Worm (Caenorhabditis elegans): ENCODE data around the gene F31D4.2.

- TF ChIP-seq aly-1 (tag; optimal IDR thresholded peaks at IDR 0.05) (no peak), ceh-13 (GFP tag; optimal IDR thresholded peaks at IDR 0.05) (no peak), hmg-4 (GFP tag; optimal IDR thresholded peaks at IDR 0.05) (no peak), pes-1 (GFP tag; IDR thresholded peaks at IDR 0.05) (no peak), ama-1 (optimal IDR thresholded peaks at IDR 0.05) (no peak), ets-7 (tag; optimal IDR thresholded peaks at IDR 0.05) (no peak), tra-4 (tag; optimal IDR thresholded peaks at IDR 0.05) (no peak)
These were observed 46.5 kb upstream of the F31D4.2 start for ce11 chrV:20891871-20892270.

All from whole organism, early embryonic.